Worm (Caenorhabditis elegans): ENCODE measurements around the gene H28G03.3.

DNA sequence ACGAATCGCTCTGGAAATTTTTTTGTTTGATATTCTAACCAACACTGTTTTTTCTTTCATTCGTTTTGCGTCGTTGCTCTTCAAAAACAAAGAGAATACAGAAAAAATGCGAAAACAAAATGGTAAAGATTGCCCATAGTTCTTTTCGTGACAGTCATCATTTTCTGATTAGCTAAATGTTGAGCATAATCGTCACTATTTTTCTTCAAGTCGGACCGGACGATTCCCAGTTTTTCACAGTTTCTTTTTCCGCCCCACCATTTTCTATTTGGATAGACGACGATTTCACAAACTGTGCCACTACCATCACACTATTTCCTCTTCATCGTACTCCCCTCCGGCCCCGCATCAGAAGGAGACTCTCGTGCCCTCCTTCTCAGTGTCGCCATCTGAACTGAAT, 37.4 kb upstream of the H28G03.3 start:
- no peak for TF ChIP-seq elt-2 (tag; optimal IDR thresholded peaks at IDR 0.05)
- no peak for TF ChIP-seq sox-4 (tag; optimal IDR thresholded peaks at IDR 0.05)
- no peak for TF ChIP-seq ceh-19 (GFP tag; optimal IDR thresholded peaks at IDR 0.05)
- no peak for TF ChIP-seq K02D7.2 (tag; optimal IDR thresholded peaks at IDR 0.05)
- TF ChIP-seq zip-5 (tag; optimal IDR thresholded peaks at IDR 0.05), result no peak
- TF ChIP-seq fkh-10 (GFP tag; optimal IDR thresholded peaks at IDR 0.05), result no peak
- TF ChIP-seq ama-1 (optimal IDR thresholded peaks at IDR 0.05), result no peak
- TF ChIP-seq ztf-16 (tag; optimal IDR thresholded peaks at IDR 0.05), result no peak
- TF ChIP-seq F13H6.1 (tag; optimal IDR thresholded peaks at IDR 0.05), result no peak
- no peak for TF ChIP-seq nfya-1 (tag; optimal IDR thresholded peaks at IDR 0.05)
- no peak for TF ChIP-seq dve-1 (tag; optimal IDR thresholded peaks at IDR 0.05)

All from whole organism, late embryonic.